Worm (Caenorhabditis elegans): ENCODE measurements around the gene mrpl-21.

The mrpl-21 gene

ce11 chrIII:4242225-4242862 is 1.0 kb downstream of the mrpl-21 start, which contains the start of gene F43C1.7:
Gene F43C1.7, minus strand, starts transcription at chrIII:4242575.
- TF ChIP-seq unc-39 (tag; optimal IDR thresholded peaks at IDR 0.05) (peak; percentile 15), saeg-2 (GFP tag; IDR thresholded peaks at IDR 0.05) (no peak), zip-2 (tag; optimal IDR thresholded peaks at IDR 0.05) (peak; percentile 90)

- TF ChIP-seq unc-62 (GFP tag; optimal IDR thresholded peaks at IDR 0.05 in 1 of 2) (peak in 1 of 2 experiments; percentile 62), unc-62 (tag; optimal IDR thresholded peaks at IDR 0.05) (no peak), arid-1 (GFP tag; conservative IDR thresholded peaks at IDR 0.05) (no peak)
Measured at ce11 chrIII:4241181-4241580, 2.2 kb downstream of the mrpl-21 start.

ce11 chrIII:4240126-4240525 is 3.2 kb downstream of the mrpl-21 start:
- TF ChIP-seq lin-13 (GFP tag; optimal IDR thresholded peaks at IDR 0.05) (no peak), php-3 (GFP tag; IDR thresholded peaks at IDR 0.05) (peak; percentile 79), aha-1 (tag) (peak; percentile 66), mdt-29 (GFP tag; IDR thresholded peaks at IDR 0.05) (no peak), daf-12 (tag; optimal IDR thresholded peaks at IDR 0.05) (no peak), F26F4.8 (GFP tag; conservative IDR thresholded peaks at IDR 0.05) (no peak), nhr-25 (tag; optimal IDR thresholded peaks at IDR 0.05; ENCODE audit: borderline replicate concordance, insufficient read depth) (no peak), fkh-10 (GFP tag; optimal IDR thresholded peaks at IDR 0.05) (no peak), Y48G9A.11 (GFP tag; IDR thresholded peaks at IDR 0.05) (no peak), aly-2 (tag; optimal IDR thresholded peaks at IDR 0.05) (no peak), nhr-6 (tag; optimal IDR thresholded peaks at IDR 0.05) (no peak), pqm-1 (tag; optimal IDR thresholded peaks at IDR 0.05) (peak; percentile 50), lir-3 (tag; optimal IDR thresholded peaks at IDR 0.05) (no peak), madf-9 (GFP tag; conservative IDR thresholded peaks at IDR 0.05) (no peak), nhr-41 (GFP tag; IDR thresholded peaks at IDR 0.05) (no peak), zip-2 (tag; optimal IDR thresholded peaks at IDR 0.05) (no peak), zag-1 (tag; optimal IDR thresholded peaks at IDR 0.05) (no peak), spr-1 (tag; optimal IDR thresholded peaks at IDR 0.05) (no peak), lin-15B (tag; optimal IDR thresholded peaks at IDR 0.05) (no peak), fos-1 (tag; optimal IDR thresholded peaks at IDR 0.05) (no peak), Y105C5A.15 (GFP tag; IDR thresholded peaks at IDR 0.05) (no peak), F37D6.2 (tag; optimal IDR thresholded peaks at IDR 0.05) (no peak), pha-4 (GFP tag; IDR thresholded peaks at IDR 0.05) (no peak), pha-4 (tag; optimal IDR thresholded peaks at IDR 0.05) (no peak), nhr-28 (tag; optimal IDR thresholded peaks at IDR 0.05) (peak; percentile 97), nhr-77 (tag; optimal IDR thresholded peaks at IDR 0.05) (peak; percentile 71), ceh-32 (tag; optimal IDR thresholded peaks at IDR 0.05; ENCODE audit: poor library complexity) (no peak), ceh-82 (tag; optimal IDR thresholded peaks at IDR 0.05) (no peak), ceh-28 (tag; optimal IDR thresholded peaks at IDR 0.05) (no peak), arid-1 (GFP tag; conservative IDR thresholded peaks at IDR 0.05) (no peak), nhr-10 (tag; optimal IDR thresholded peaks at IDR 0.05) (no peak), ces-1 (GFP tag; optimal IDR thresholded peaks at IDR 0.05) (no peak), T20F7.1 (GFP tag; optimal IDR thresholded peaks at IDR 0.05) (peak; percentile 23), mep-1 (tag; optimal IDR thresholded peaks at IDR 0.05) (no peak), tra-1 (GFP tag; IDR thresholded peaks at IDR 0.05) (no peak), Y5F2A.4 (GFP tag; optimal IDR thresholded peaks at IDR 0.05) (no peak), hmg-1.1 (GFP tag; IDR thresholded peaks at IDR 0.05) (no peak), ztf-11 (tag; optimal IDR thresholded peaks at IDR 0.05) (no peak), R02D3.7 (tag; optimal IDR thresholded peaks at IDR 0.05) (no peak), dmd-9 (GFP tag; IDR thresholded peaks at IDR 0.05) (no peak), egl-27 (tag; optimal IDR thresholded peaks at IDR 0.05) (no peak), madf-5 (GFP tag; IDR thresholded peaks at IDR 0.05) (no peak), daf-19 (GFP tag; conservative IDR thresholded peaks at IDR 0.05) (no peak), nhr-102 (tag; optimal IDR thresholded peaks at IDR 0.05) (no peak), F44E2.7 (GFP tag; IDR thresholded peaks at IDR 0.05) (no peak)

Measured in whole organism, L4 larva.